Fruit fly (Drosophila melanogaster): Measurements from ENCODE around the gene Nup133.
A peak's percentile ranks its signal among the peaks of the same experiment; 100 is the strongest.

DNA sequence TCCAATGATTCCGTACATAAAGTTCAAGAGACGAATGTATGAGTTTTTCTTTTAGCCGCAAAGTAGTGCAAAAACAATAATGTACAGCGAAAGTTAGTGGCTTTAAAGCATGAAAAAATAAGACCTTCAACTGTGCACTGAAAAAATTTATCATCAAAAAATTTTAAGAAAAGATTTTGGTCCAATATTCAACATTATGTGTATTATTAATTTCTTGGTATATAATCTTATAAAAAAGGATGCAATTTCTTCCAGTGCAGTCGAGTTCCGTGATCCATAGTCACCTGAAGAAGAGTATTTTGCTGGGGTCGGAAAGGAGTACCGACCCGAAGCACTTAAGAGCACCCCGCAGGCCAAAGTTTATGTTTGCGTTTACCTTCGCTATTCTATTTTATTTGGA is 21.8 kb upstream of the Nup133 start:
- TF ChIP-seq CG10669 (GFP tag; optimal IDR thresholded peaks at IDR 0.05) (no peak), OdsH (GFP tag; optimal IDR thresholded peaks at IDR 0.05) (peak; percentile 60), CG8119 (GFP tag; IDR thresholded peaks at IDR 0.05) (peak; percentile 76), Sox14 (GFP tag; optimal IDR thresholded peaks at IDR 0.05) (peak; percentile 18), dac (GFP tag; optimal IDR thresholded peaks at IDR 0.05) (no peak), CG10631 (GFP tag; optimal IDR thresholded peaks at IDR 0.05) (peak; percentile 8)

All from whole organism, prepupa.